Worm (Caenorhabditis elegans): ENCODE data around the gene eef-1B.1.
A peak's percentile ranks its signal among the peaks of the same experiment; 100 is the strongest.
"Not testable (repeated sequence)": the region's sequence is repeated elsewhere in the genome, so short reads cannot be mapped to it uniquely, and the experiment has no call there.

The eef-1B.1 gene

ce11 chrIII:7958922-7959609 lies 14.1 kb downstream of the eef-1B.1 start, which contains the start of gene F54H12.10:
TSS of gene F54H12.10 (minus strand) at chrIII:7958972.
- TF ChIP-seq lin-38 (GFP tag; IDR thresholded peaks at IDR 0.05) (peak; percentile 54), lin-1 (GFP tag; IDR thresholded peaks at IDR 0.05) (0 out of 2 replicates have a peak, but pooled peaks have one; percentile 44), arid-1 (GFP tag; conservative IDR thresholded peaks at IDR 0.05) (peak; percentile 24; the same call in 1 of the 2 replicates)

ce11 chrIII:7958085-7958484 lies 15.1 kb downstream of the eef-1B.1 start, which contains the start of gene C29E4.11:
TSS of gene C29E4.11 (minus strand) at chrIII:7958114.
- TF ChIP-seq hlh-30 (tag; optimal IDR thresholded peaks at IDR 0.05; ENCODE audit: insufficient read depth) (peak; percentile 5), sdz-12 (GFP tag; optimal IDR thresholded peaks at IDR 0.05) (no peak), dve-1 (tag; optimal IDR thresholded peaks at IDR 0.05; ENCODE audit: insufficient read depth) (peak; percentile 15), lsy-2 (tag; optimal IDR thresholded peaks at IDR 0.05) (peak in 1 of 2 experiments; percentile 41)

ce11 chrIII:7956965-7957364 lies 16.2 kb downstream of the eef-1B.1 start, which contains the start of gene C29E4.9:
TSS of gene C29E4.9 (minus strand) at chrIII:7957065.
- no peak for TF ChIP-seq nhr-11 (tag; optimal IDR thresholded peaks at IDR 0.05)
- TF ChIP-seq hmg-1.1 (GFP tag; IDR thresholded peaks at IDR 0.05), result no peak
- no peak for TF ChIP-seq ztf-7 (tag; optimal IDR thresholded peaks at IDR 0.05)
- TF ChIP-seq Y75B8A.6 (GFP tag; IDR thresholded peaks at IDR 0.05), result no peak
- no peak for TF ChIP-seq dmd-9 (GFP tag; IDR thresholded peaks at IDR 0.05)
- no peak for TF ChIP-seq R02D3.7 (tag; optimal IDR thresholded peaks at IDR 0.05)
- no peak for TF ChIP-seq rbr-2 (tag; optimal IDR thresholded peaks at IDR 0.05)
- no peak for TF ChIP-seq mdt-29 (GFP tag; IDR thresholded peaks at IDR 0.05)
- no peak for TF ChIP-seq ctbp-1 (GFP tag; IDR thresholded peaks at IDR 0.05)
- no peak for TF ChIP-seq nhr-25 (tag; optimal IDR thresholded peaks at IDR 0.05; ENCODE audit: borderline replicate concordance, insufficient read depth)
- no peak for TF ChIP-seq zip-11 (GFP tag; IDR thresholded peaks at IDR 0.05)
- TF ChIP-seq spr-3 (GFP tag; optimal IDR thresholded peaks at IDR 0.05), result no peak
- no peak for TF ChIP-seq lin-13 (GFP tag; optimal IDR thresholded peaks at IDR 0.05)
- no peak for TF ChIP-seq F37D6.2 (tag; optimal IDR thresholded peaks at IDR 0.05)
- no peak for TF ChIP-seq madf-9 (GFP tag; conservative IDR thresholded peaks at IDR 0.05)
- no peak for TF ChIP-seq spr-1 (tag; optimal IDR thresholded peaks at IDR 0.05)

- peak; percentile 69 for TF ChIP-seq vab-7 (GFP tag; IDR thresholded peaks at IDR 0.05)
- TF ChIP-seq saeg-2 (GFP tag; IDR thresholded peaks at IDR 0.05), result 0 out of 2 replicates have a peak, but pooled peaks have one; percentile 55
- peak; percentile 68; the same call in 1 of the 2 replicates for TF ChIP-seq nhr-41 (GFP tag; IDR thresholded peaks at IDR 0.05)
- TF ChIP-seq Y105C5A.15 (GFP tag; IDR thresholded peaks at IDR 0.05), result 0 out of 2 replicates have a peak, but pooled peaks have one; percentile 66
- TF ChIP-seq madf-5 (GFP tag; IDR thresholded peaks at IDR 0.05), result peak in 1 of 2 experiments; percentile 68; a peak in 2 of 4 replicates
- 0 out of 2 replicates have a peak, but pooled peaks have one; percentile 46 for TF ChIP-seq ZK337.2 (GFP tag; IDR thresholded peaks at IDR 0.05)
- TF ChIP-seq F26F4.8 (GFP tag; conservative IDR thresholded peaks at IDR 0.05), result peak; percentile 95
- peak; percentile 78 for TF ChIP-seq Y48G9A.11 (GFP tag; IDR thresholded peaks at IDR 0.05)
- peak; percentile 77 for TF ChIP-seq egl-43 (GFP tag; IDR thresholded peaks at IDR 0.05)
- peak; percentile 79 for TF ChIP-seq lim-7 (GFP tag; IDR thresholded peaks at IDR 0.05)
- TF ChIP-seq dmd-8 (GFP tag; IDR thresholded peaks at IDR 0.05), result peak; percentile 87
- TF ChIP-seq T26A8.4 (GFP tag; IDR thresholded peaks at IDR 0.05), result 0 out of 2 replicates have a peak, but pooled peaks have one; percentile 27
- TF ChIP-seq mdt-29 (GFP tag; IDR thresholded peaks at IDR 0.05), result peak; percentile 51; the same call in 1 of the 2 replicates
- TF ChIP-seq ctbp-1 (GFP tag; IDR thresholded peaks at IDR 0.05), result peak; percentile 50; the same call in 1 of the 2 replicates
- TF ChIP-seq mxl-2 (GFP tag; conservative IDR thresholded peaks at IDR 0.05), result 0 out of 2 replicates have a peak, but pooled peaks have one; percentile 43
- TF ChIP-seq arid-1 (GFP tag; conservative IDR thresholded peaks at IDR 0.05), result peak; percentile 71; the same call in 1 of the 2 replicates
- peak; percentile 72 for TF ChIP-seq lin-38 (GFP tag; IDR thresholded peaks at IDR 0.05)
- peak; percentile 71 for TF ChIP-seq snpc-1.2 (GFP tag; IDR thresholded peaks at IDR 0.05)
- peak; percentile 64; the same call in 1 of the 2 replicates for TF ChIP-seq pha-4 (GFP tag; IDR thresholded peaks at IDR 0.05)
- TF ChIP-seq pha-4 (tag; optimal IDR thresholded peaks at IDR 0.05), result not testable (repeated sequence)
- peak; percentile 70; the same call in 1 of the 2 replicates for TF ChIP-seq F44E2.7 (GFP tag; IDR thresholded peaks at IDR 0.05)
- 0 out of 2 replicates have a peak, but pooled peaks have one; percentile 19 for TF ChIP-seq ceh-20 (GFP tag; IDR thresholded peaks at IDR 0.05)
- TF ChIP-seq Y75B8A.6 (GFP tag; IDR thresholded peaks at IDR 0.05), result 0 out of 2 replicates have a peak, but pooled peaks have one; percentile 31
Measured at ce11 chrIII:7953688-7954313, 19.4 kb downstream of the eef-1B.1 start.
